Fruit fly (Drosophila melanogaster): ENCODE data around the gene CG15892.

CG15892 gene

dm6 chrX:6311516-6311915 lies 17.4 kb upstream of the CG15892 start:
- no peak for TF ChIP-seq CG6272 (GFP tag; IDR thresholded peaks at IDR 0.05)
- no peak for TF ChIP-seq CG7963 (GFP tag; IDR thresholded peaks at IDR 0.05; ENCODE audit: partially characterized antibody)
- TF ChIP-seq schlank (tag; optimal IDR thresholded peaks at IDR 0.05): no peak
- no peak for TF ChIP-seq CG16863 (GFP tag; optimal IDR thresholded peaks at IDR 0.05)
- 0 out of 2 replicates have a peak, but pooled peaks have one; percentile 7 for TF ChIP-seq CG9215 (GFP tag; IDR thresholded peaks at IDR 0.05)
- TF ChIP-seq B-H2 (GFP tag; optimal IDR thresholded peaks at IDR 0.05): no peak
- no peak for TF ChIP-seq cad (GFP tag; optimal IDR thresholded peaks at IDR 0.05)
- no peak for TF ChIP-seq CG3281 (GFP tag; optimal IDR thresholded peaks at IDR 0.05)
- no peak for TF ChIP-seq Ssrp (tag; optimal IDR thresholded peaks at IDR 0.05)
- TF ChIP-seq tx (GFP tag; optimal IDR thresholded peaks at IDR 0.05): no peak
- no peak for TF ChIP-seq Gug (GFP tag; IDR thresholded peaks at IDR 0.05)
- no peak for TF ChIP-seq D19A (tag; optimal IDR thresholded peaks at IDR 0.05)
- TF ChIP-seq CG2875 (GFP tag; optimal IDR thresholded peaks at IDR 0.05): no peak
- no peak for TF ChIP-seq NFAT (GFP tag; IDR thresholded peaks at IDR 0.05)
- no peak for TF ChIP-seq CG31365 (tag; optimal IDR thresholded peaks at IDR 0.05)
- no peak for TF ChIP-seq CG6654 (GFP tag; optimal IDR thresholded peaks at IDR 0.05)
- peak; percentile 22 for TF ChIP-seq ind (GFP tag; optimal IDR thresholded peaks at IDR 0.05)
- no peak; the same call in 1 of the 2 replicates for TF ChIP-seq sisA (GFP tag; IDR thresholded peaks at IDR 0.05)
- no peak for TF ChIP-seq pros (GFP tag; optimal IDR thresholded peaks at IDR 0.05)
- TF ChIP-seq CG3847 (GFP tag; IDR thresholded peaks at IDR 0.05): no peak
- peak; percentile 17 for TF ChIP-seq grau (tag; optimal IDR thresholded peaks at IDR 0.05)
- peak; percentile 18 for TF ChIP-seq CG7556 (GFP tag; optimal IDR thresholded peaks at IDR 0.05)
- TF ChIP-seq CG13287 (GFP tag; IDR thresholded peaks at IDR 0.05; ENCODE audit: partially characterized antibody): no peak
- TF ChIP-seq CG14965 (GFP tag; optimal IDR thresholded peaks at IDR 0.05; ENCODE audit: borderline replicate concordance): no peak
- TF ChIP-seq mirr (GFP tag; optimal IDR thresholded peaks at IDR 0.05): no peak
- TF ChIP-seq bbx (GFP tag; IDR thresholded peaks at IDR 0.05; ENCODE audit: partially characterized antibody): no peak
- TF ChIP-seq Myb (GFP tag; optimal IDR thresholded peaks at IDR 0.05): no peak
- TF ChIP-seq insv (GFP tag; optimal IDR thresholded peaks at IDR 0.05): no peak
- TF ChIP-seq CG1529 (GFP tag; optimal IDR thresholded peaks at IDR 0.05): no peak
- no peak for TF ChIP-seq usp (GFP tag; optimal IDR thresholded peaks at IDR 0.05)
- TF ChIP-seq dmrt11E (tag; optimal IDR thresholded peaks at IDR 0.05): no peak
- TF ChIP-seq fu2 (GFP tag; optimal IDR thresholded peaks at IDR 0.05): no peak
- TF ChIP-seq CG1602 (GFP tag; optimal IDR thresholded peaks at IDR 0.05): no peak
- no peak for TF ChIP-seq wek (GFP tag; optimal IDR thresholded peaks at IDR 0.05)
- no peak for TF ChIP-seq tgo (GFP tag; IDR thresholded peaks at IDR 0.05)
- TF ChIP-seq dmrt99B (tag; optimal IDR thresholded peaks at IDR 0.05): peak; percentile 52
- no peak for TF ChIP-seq CG3407 (GFP tag; optimal IDR thresholded peaks at IDR 0.05)
- no peak for TF ChIP-seq CG16779 (GFP tag; IDR thresholded peaks at IDR 0.05)
- TF ChIP-seq HLHmδ (GFP tag; optimal IDR thresholded peaks at IDR 0.05): no peak
- peak; percentile 5 for TF ChIP-seq bcd (GFP tag; optimal IDR thresholded peaks at IDR 0.05)
- no peak for TF ChIP-seq jing (GFP tag; optimal IDR thresholded peaks at IDR 0.05)
- TF ChIP-seq CG17829 (tag; optimal IDR thresholded peaks at IDR 0.05): no peak
- TF ChIP-seq Hr3 (GFP tag; optimal IDR thresholded peaks at IDR 0.05): no peak
- no peak for TF ChIP-seq C15 (GFP tag; IDR thresholded peaks at IDR 0.05)
- TF ChIP-seq Chrac-16 (GFP tag; optimal IDR thresholded peaks at IDR 0.05): no peak
- no peak for TF ChIP-seq CG10565 (GFP tag; optimal IDR thresholded peaks at IDR 0.05)
- no peak for TF ChIP-seq psq (GFP tag; optimal IDR thresholded peaks at IDR 0.05)
- TF ChIP-seq yki (optimal IDR thresholded peaks at IDR 0.05): no peak
- no peak for TF ChIP-seq onecut (GFP tag; IDR thresholded peaks at IDR 0.05)
- peak; percentile 65 for TF ChIP-seq crol (GFP tag; IDR thresholded peaks at IDR 0.05)
- TF ChIP-seq Deaf1 (tag; optimal IDR thresholded peaks at IDR 0.05): no peak
- no peak for TF ChIP-seq TFAM (GFP tag; optimal IDR thresholded peaks at IDR 0.05)
- TF ChIP-seq Awh (GFP tag; IDR thresholded peaks at IDR 0.05): no peak
